Fruit fly (Drosophila melanogaster) whole organism, wandering third instar larva: ENCODE data around the gene unc-4.

Experiments
- Abd-B ChIP-seq: fragments of >200 bp; optimal IDR thresholded peaks from 2 replicates; lab custom pipeline; 2017; ENCODE audit warnings: missing biosample characterization, missing genetic modification characterization
- CG32264 ChIP-seq: fragments of 200-800 bp; sonication (Bioruptor generic); optimal IDR thresholded peaks from 2 replicates; lab custom pipeline; 2016; ENCODE audit warnings: missing biosample characterization, missing genetic modification characterization
- CG9705 ChIP-seq: fragments of 200-800 bp; sonication (Bioruptor generic); optimal IDR thresholded peaks from 2 replicates; lab custom pipeline; 2018; ENCODE audit warnings: missing biosample characterization, mild to moderate bottlenecking, missing genetic modification characterization
- Dfd ChIP-seq: fragments of >200 bp; optimal IDR thresholded peaks from 2 replicates; lab custom pipeline; 2017; ENCODE audit warnings: missing biosample characterization, missing genetic modification characterization
- GATAd ChIP-seq: sonication (Bioruptor generic); optimal IDR thresholded peaks from 2 replicates; lab custom pipeline; 2016; ENCODE audit warnings: missing biosample characterization, missing genetic modification characterization
- HLH106 ChIP-seq: fragments of 200-800 bp; optimal IDR thresholded peaks from 3 replicates; lab custom pipeline; 2019; ENCODE audit warnings: missing biosample characterization, mild to moderate bottlenecking, missing genetic modification characterization, moderate library complexity
- Hnf4 ChIP-seq: fragments of 200-800 bp; sonication (Bioruptor generic); optimal IDR thresholded peaks from 2 replicates; lab custom pipeline; 2016; ENCODE audit warnings: missing biosample characterization, mild to moderate bottlenecking, missing genetic modification characterization
- Hr78 ChIP-seq: fragments of >200 bp; optimal IDR thresholded peaks from 2 replicates; lab custom pipeline; 2017; ENCODE audit warnings: missing biosample characterization, missing genetic modification characterization
- Hr83 ChIP-seq: fragments of 200-300 bp; sonication (Bioruptor generic); optimal IDR thresholded peaks from 2 replicates; lab custom pipeline; 2016; ENCODE audit warnings: missing biosample characterization, mild to moderate bottlenecking, missing genetic modification characterization, moderate library complexity; ENCODE audit not compliant: poor library complexity, severe bottlenecking
- Jra ChIP-seq: sonication (Bioruptor generic); optimal IDR thresholded peaks from 2 replicates; lab custom pipeline; 2016; ENCODE audit warnings: missing biosample characterization, missing genetic modification characterization
- Mio ChIP-seq: sonication (Bioruptor generic); optimal IDR thresholded peaks from 2 replicates; lab custom pipeline; 2016; ENCODE audit warnings: missing biosample characterization, missing genetic modification characterization
- N ChIP-seq: fragments of >200 bp; optimal IDR thresholded peaks from 2 replicates; lab custom pipeline; 2018; ENCODE audit warnings: missing biosample characterization, missing external identifiers, missing genetic modification characterization
- OdsH ChIP-seq: fragments of 200-800 bp; sonication (Bioruptor generic); optimal IDR thresholded peaks from 2 replicates; lab custom pipeline; 2016; ENCODE audit warnings: missing biosample characterization, mild to moderate bottlenecking, missing genetic modification characterization
- Rel ChIP-seq, 2 experiments: fragments of 200-800 bp; sonication (Bioruptor generic) in 1 of 2; optimal IDR thresholded peaks; 2 replicates in 1 of 2; 3 replicates in 1 of 2; lab custom pipeline; 2016 to 2019; ENCODE audit warnings: mild to moderate bottlenecking in 2 of 2, missing biosample characterization in 2 of 2, missing genetic modification characterization in 2 of 2, moderate library complexity in 1 of 2
- Sp1 ChIP-seq: fragments of 200-800 bp; sonication (Bioruptor generic); optimal IDR thresholded peaks from 3 replicates; lab custom pipeline; 2019; ENCODE audit warnings: missing biosample characterization, mild to moderate bottlenecking, missing genetic modification characterization, moderate library complexity
- Vsx2 ChIP-seq: fragments of 200-300, 225-300 bp; sonication (Bioruptor generic); optimal IDR thresholded peaks from 2 replicates; lab custom pipeline; 2018; ENCODE audit warnings: missing biosample characterization, missing genetic modification characterization; ENCODE audit not compliant: partially characterized antibody
- br ChIP-seq: fragments of 200-800 bp; sonication (Bioruptor generic); optimal IDR thresholded peaks from 2 replicates; lab custom pipeline; 2016; ENCODE audit warnings: missing biosample characterization, missing genetic modification characterization
- brk ChIP-seq: fragments of 200-800 bp; sonication (Bioruptor generic); optimal IDR thresholded peaks from 2 replicates; lab custom pipeline; 2016; ENCODE audit warnings: missing biosample characterization, mild to moderate bottlenecking, missing genetic modification characterization
- dmrt93B ChIP-seq: fragments of 200-800 bp; sonication (Bioruptor generic); optimal IDR thresholded peaks from 2 replicates; lab custom pipeline; 2018; ENCODE audit warnings: missing biosample characterization, mild to moderate bottlenecking, missing genetic modification characterization
- dsf ChIP-seq: sonication (Bioruptor generic); optimal IDR thresholded peaks from 2 replicates; lab custom pipeline; 2016; ENCODE audit warnings: missing biosample characterization, missing genetic modification characterization, borderline replicate concordance
- ey ChIP-seq: fragments of 200-800 bp; sonication (Bioruptor generic); optimal IDR thresholded peaks from 2 replicates; lab custom pipeline; 2016; ENCODE audit warnings: missing biosample characterization, missing genetic modification characterization
- foxo ChIP-seq, 2 experiments: fragments of 200-800 bp; sonication (Bioruptor generic); optimal IDR thresholded peaks; 2 replicates in 1 of 2; 3 replicates in 1 of 2; lab custom pipeline; 2016 to 2017; ENCODE audit warnings: missing biosample characterization in 2 of 2, missing genetic modification characterization in 2 of 2
- fru ChIP-seq: fragments of 200-800 bp; sonication (Bioruptor generic); optimal IDR thresholded peaks from 3 replicates; lab custom pipeline; 2016; ENCODE audit warnings: missing biosample characterization, mild to moderate bottlenecking, missing genetic modification characterization
- h ChIP-seq: fragments of 200-800 bp; sonication (Bioruptor generic); optimal IDR thresholded peaks from 3 replicates; lab custom pipeline; 2016; ENCODE audit warnings: missing biosample characterization, mild to moderate bottlenecking, missing genetic modification characterization
- psq ChIP-seq: fragments of 200-800 bp; sonication (Bioruptor generic); optimal IDR thresholded peaks from 3 replicates; lab custom pipeline; 2017; ENCODE audit warnings: missing biosample characterization, mild to moderate bottlenecking, missing genetic modification characterization, moderate library complexity
- rgr ChIP-seq: fragments of 200-800 bp; sonication (Bioruptor generic); optimal IDR thresholded peaks from 3 replicates; lab custom pipeline; 2016; ENCODE audit warnings: missing biosample characterization, mild to moderate bottlenecking, missing genetic modification characterization
- sv ChIP-seq: fragments of 200-800 bp; sonication (Bioruptor generic); optimal IDR thresholded peaks from 3 replicates; lab custom pipeline; 2016; ENCODE audit warnings: missing biosample characterization, missing genetic modification characterization
- usp ChIP-seq: fragments of >200 bp; optimal IDR thresholded peaks from 2 replicates; lab custom pipeline; 2017; ENCODE audit warnings: missing biosample characterization, missing genetic modification characterization
- woc ChIP-seq: sonication (Bioruptor generic); optimal IDR thresholded peaks from 2 replicates; lab custom pipeline; 2016; ENCODE audit warnings: missing biosample characterization, mild to moderate bottlenecking, missing genetic modification characterization

The unc-4 gene

dm6 chrX:17826807-17827703 is 58.7 kb downstream of the unc-4 start, which contains the start of gene Socs16D:
Gene Socs16D (minus strand): TSS chrX:17827564.
- peak; percentile 45 for TF ChIP-seq brk (GFP tag; lab: Kevin White, UChicago)
- TF ChIP-seq h = peak; percentile 48
- no peak for TF ChIP-seq dmrt93B (GFP tag; lab: Kevin White, UChicago)
- TF ChIP-seq Hnf4 = peak; percentile 1
- no peak for TF ChIP-seq Mio (GFP tag; lab: Kevin White, UChicago)
- no peak for TF ChIP-seq CG32264 (GFP tag; lab: Kevin White, UChicago)
- peak; percentile 28 for TF ChIP-seq CG9705 (GFP tag; lab: Kevin White, UChicago)
- TF ChIP-seq br (GFP tag; lab: Kevin White, UChicago) = peak; percentile 48
- TF ChIP-seq woc (GFP tag; lab: Kevin White, UChicago) = peak; percentile 4
- peak; percentile 51 for TF ChIP-seq Sp1
- peak; percentile 10 for TF ChIP-seq sv (GFP tag; lab: Kevin White, UChicago)
- no peak for TF ChIP-seq Vsx2 (GFP tag; lab: Kevin White, UChicago)
- no peak for TF ChIP-seq Rel (GFP tag; optimal IDR thresholded peaks at IDR 0.05; lab: Kevin White, UChicago)
- peak; percentile 1 for TF ChIP-seq Rel (tag; optimal IDR thresholded peaks at IDR 0.05; lab: Kevin White, UChicago)
- TF ChIP-seq rgr (GFP tag; lab: Kevin White, UChicago) = peak; percentile 40
- peak; percentile 77 for TF ChIP-seq Abd-B
- TF ChIP-seq dsf (GFP tag; lab: Kevin White, UChicago) = no peak
- TF ChIP-seq ey (GFP tag; lab: Kevin White, UChicago) = peak; percentile 23
- TF ChIP-seq psq (GFP tag; lab: Kevin White, UChicago) = peak; percentile 42
- TF ChIP-seq usp (GFP tag; lab: Kevin White, UChicago) = no peak
- TF ChIP-seq GATAd (GFP tag; lab: Kevin White, UChicago) = no peak
- TF ChIP-seq HLH106 (tag; lab: Kevin White, UChicago) = peak; percentile 26
- peak; percentile 82 for TF ChIP-seq Hr78 (GFP tag; lab: Kevin White, UChicago)
- peak; percentile 66 for TF ChIP-seq Dfd (GFP tag; lab: Kevin White, UChicago)
- peak; percentile 99 for TF ChIP-seq N (GFP tag; lab: Kevin White, UChicago)
- peak; percentile 54 for TF ChIP-seq Hr83 (GFP tag; lab: Kevin White, UChicago)
- TF ChIP-seq foxo (GFP tag; optimal IDR thresholded peaks at IDR 0.05; lab: Kevin White, UChicago) = peak in 1 of 2 experiments; percentile 25
- TF ChIP-seq OdsH (GFP tag; lab: Kevin White, UChicago) = peak; percentile 46
- TF ChIP-seq Jra (GFP tag; lab: Kevin White, UChicago) = no peak
- peak; percentile 40 for TF ChIP-seq fru (GFP tag; lab: Kevin White, UChicago)
- TF ChIP-seq, all 38 proteins: peak for 21
